Fruit fly (Drosophila melanogaster) whole organism: ENCODE data around the gene CG43333.

Experiments used
- CG8478 ChIP-seq: fragments of >200 bp; optimal IDR thresholded peaks from 2 replicates; lab custom pipeline; 2018; ENCODE audit warnings: inconsistent platforms
- pan ChIP-seq: fragments of >200 bp; optimal IDR thresholded peaks from 2 replicates; lab custom pipeline; 2017
- psq ChIP-seq: fragments of >200 bp; optimal IDR thresholded peaks from 2 replicates; lab custom pipeline; 2017
- usp ChIP-seq: fragments of >200 bp; optimal IDR thresholded peaks from 2 replicates; lab custom pipeline; 2017; ENCODE audit warnings: missing biosample characterization, missing genetic modification characterization, mixed read lengths

DNA sequence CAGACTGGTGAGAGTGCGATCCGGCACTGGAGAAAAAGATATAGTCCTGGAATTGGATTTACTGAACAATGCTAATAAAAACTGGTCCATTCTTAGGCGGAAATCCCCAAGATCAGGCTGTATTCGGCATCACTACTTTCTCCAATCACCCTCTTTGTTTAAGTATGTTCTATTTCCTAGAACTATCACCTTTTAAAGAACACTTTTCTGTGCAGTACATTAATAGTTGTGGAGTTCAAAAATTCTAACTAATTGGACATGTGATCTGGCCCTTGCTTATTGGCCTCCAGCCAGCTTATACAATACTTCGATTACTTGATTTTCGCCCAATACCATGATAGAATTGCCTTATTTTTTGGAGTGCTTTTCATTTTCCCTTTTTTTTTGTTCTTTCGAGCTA lies 56.9 kb downstream of the CG43333 start:
- TF ChIP-seq usp (GFP tag; lab: Kevin White, UChicago) (no peak), psq (lab: Kevin White, UChicago) (no peak), CG8478 (lab: Kevin White, UChicago) (no peak), pan (no peak)
